Worm (Caenorhabditis elegans): Measurements from ENCODE around the gene F44E2.3.

DNA sequence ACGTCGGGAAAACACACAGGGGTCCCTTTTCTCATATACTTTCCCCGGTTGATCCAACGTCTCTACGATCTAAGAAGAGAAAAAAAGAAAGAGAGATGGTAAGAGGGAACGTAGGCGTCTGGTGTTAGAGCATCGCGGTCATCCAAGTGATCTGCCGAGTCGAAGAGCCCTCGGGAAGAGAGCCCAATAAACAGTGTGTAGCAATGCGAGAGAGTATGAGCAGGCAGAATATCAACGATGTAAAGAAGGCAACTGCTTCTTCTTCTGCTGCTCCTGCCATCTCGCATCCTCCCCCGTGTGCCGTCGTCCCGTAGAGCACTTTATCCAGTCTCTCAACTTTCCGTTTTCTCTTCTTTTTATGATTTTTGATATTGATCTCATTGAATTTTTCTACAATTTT lies 13.4 kb downstream of the F44E2.3 start:
- TF ChIP-seq pha-4 (tag; optimal IDR thresholded peaks at IDR 0.05): no peak
- TF ChIP-seq dmd-4 (tag; optimal IDR thresholded peaks at IDR 0.05; ENCODE audit: borderline replicate concordance): no peak
- no peak for TF ChIP-seq pqm-1 (tag; optimal IDR thresholded peaks at IDR 0.05)
